1 fruit fly cellular context compared by ENCODE assay signal in the genomic region with DNA sequence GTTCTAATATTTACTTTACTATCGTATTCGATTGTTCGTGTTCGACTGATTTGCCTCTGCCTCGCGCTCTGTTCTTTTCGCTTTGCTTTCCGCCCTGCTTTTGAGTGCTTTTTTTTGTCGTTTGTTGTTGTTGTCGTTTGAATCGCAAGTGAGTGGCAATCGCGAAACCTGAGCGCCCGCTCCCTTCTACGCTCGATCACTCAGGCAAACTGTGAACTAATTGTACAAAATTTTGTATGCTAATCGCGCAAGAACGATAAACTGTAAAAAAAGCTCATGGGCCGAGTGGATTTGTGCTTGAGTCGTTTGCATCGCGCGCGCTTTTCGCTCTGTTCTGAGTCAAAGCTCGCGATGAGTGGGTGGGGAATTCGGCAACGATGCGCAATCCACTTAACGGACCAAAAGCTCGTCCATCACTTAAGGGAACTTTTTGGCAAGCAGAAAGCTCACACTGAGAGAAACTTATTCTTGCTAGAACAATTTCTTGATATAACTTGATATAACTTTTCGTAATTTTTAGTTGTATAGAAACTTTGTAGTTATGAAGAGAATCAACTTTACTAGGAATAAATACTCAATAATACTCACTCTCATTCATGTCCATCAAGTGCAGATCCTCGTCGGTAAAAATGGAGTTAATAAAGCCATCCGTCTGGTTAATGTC.
TF ChIP-seq lines count a peak whose summit lies in the region.

No protein-coding gene starts in this region.

TF ChIP-seq in whole organism, embryonic, 481 proteins besides CTCF, POLR2A, EP300 and RAD21 (continued from another document and continues in another):
- TF ChIP-seq CG17186 (GFP tag; optimal IDR thresholded peaks at IDR 0.05; lab: Kevin White, UChicago) (no peak), Drgx (GFP tag; IDR thresholded peaks at IDR 0.05; lab: Robert Waterston, UW) (no peak), Hey (tag; optimal IDR thresholded peaks at IDR 0.05; lab: Kevin White, UChicago) (peak; percentile 80), phol (tag; optimal IDR thresholded peaks at IDR 0.05; lab: Kevin White, UChicago) (no peak), pros (GFP tag; optimal IDR thresholded peaks at IDR 0.05; lab: Kevin White, UChicago) (no peak), CG9932 (GFP tag; IDR thresholded peaks at IDR 0.05; lab: Robert Waterston, UW) (peak; percentile 67), Vsx1 (GFP tag; optimal IDR thresholded peaks at IDR 0.05; lab: Kevin White, UChicago) (no peak), CG32532 (GFP tag; IDR thresholded peaks at IDR 0.05; lab: Robert Waterston, UW) (peak; percentile 71), Nf-YB (GFP tag; optimal IDR thresholded peaks at IDR 0.05; lab: Kevin White, UChicago) (no peak), CG16863 (GFP tag; optimal IDR thresholded peaks at IDR 0.05; lab: Kevin White, UChicago) (no peak), tll (GFP tag; optimal IDR thresholded peaks at IDR 0.05; lab: Kevin White, UChicago) (no peak), exex (tag; optimal IDR thresholded peaks at IDR 0.05; lab: Kevin White, UChicago) (peak; percentile 71), Dref (GFP tag; IDR thresholded peaks at IDR 0.05; lab: Robert Waterston, UW) (no peak), CG13287 (GFP tag; IDR thresholded peaks at IDR 0.05; lab: Robert Waterston, UW; ENCODE audit: partially characterized antibody) (peak; percentile 36; the same call in 1 of the 2 replicates), wek (GFP tag; optimal IDR thresholded peaks at IDR 0.05; lab: Kevin White, UChicago) (no peak), lola (GFP tag; optimal IDR thresholded peaks at IDR 0.05; lab: Kevin White, UChicago) (no peak), CG10274 (GFP tag; optimal IDR thresholded peaks at IDR 0.05; lab: Kevin White, UChicago) (no peak), Doc3 (GFP tag; IDR thresholded peaks at IDR 0.05; lab: Robert Waterston, UW; ENCODE audit: partially characterized antibody) (no peak), mld (GFP tag; IDR thresholded peaks at IDR 0.05; lab: Robert Waterston, UW; ENCODE audit: partially characterized antibody) (0 out of 3 replicates have a peak, but pooled peaks have one; percentile 40), MBD-R2 (GFP tag; IDR thresholded peaks at IDR 0.05; lab: Robert Waterston, UW) (no peak; the same call in 1 of the 2 replicates), CG5245 (GFP tag; optimal IDR thresholded peaks at IDR 0.05; lab: Kevin White, UChicago) (no peak), CG4404 (GFP tag; IDR thresholded peaks at IDR 0.05; lab: Robert Waterston, UW) (no peak), CG13424 (tag; optimal IDR thresholded peaks at IDR 0.05; lab: Kevin White, UChicago) (peak; percentile 21), CG10565 (GFP tag; optimal IDR thresholded peaks at IDR 0.05; lab: Kevin White, UChicago) (no peak), CG2120 (GFP tag; optimal IDR thresholded peaks at IDR 0.05; lab: Kevin White, UChicago) (peak; percentile 70), dati (GFP tag; IDR thresholded peaks at IDR 0.05; lab: Robert Waterston, UW) (no peak), CG3847 (GFP tag; IDR thresholded peaks at IDR 0.05; lab: Robert Waterston, UW) (no peak), gcm2 (GFP tag; optimal IDR thresholded peaks at IDR 0.05; lab: Kevin White, UChicago) (no peak), dmrt11E (tag; optimal IDR thresholded peaks at IDR 0.05; lab: Kevin White, UChicago) (no peak), CG17328 (GFP tag; IDR thresholded peaks at IDR 0.05; lab: Robert Waterston, UW) (no peak), ham (GFP tag; IDR thresholded peaks at IDR 0.05; lab: Robert Waterston, UW) (no peak), salm (tag; optimal IDR thresholded peaks at IDR 0.05; lab: Kevin White, UChicago) (no peak), NfI (GFP tag; optimal IDR thresholded peaks at IDR 0.05; lab: Kevin White, UChicago) (peak; percentile 4), kni (GFP tag; optimal IDR thresholded peaks at IDR 0.05; lab: Kevin White, UChicago) (no peak), Dek (tag; optimal IDR thresholded peaks at IDR 0.05; lab: Kevin White, UChicago) (peak; percentile 13), CG34422 (GFP tag; IDR thresholded peaks at IDR 0.05; lab: Robert Waterston, UW) (peak; percentile 12; the same call in 1 of the 3 replicates), disco-r (GFP tag; optimal IDR thresholded peaks at IDR 0.05; lab: Kevin White, UChicago) (no peak), Atf-2 (GFP tag; optimal IDR thresholded peaks at IDR 0.05; lab: Kevin White, UChicago) (no peak), Trl (optimal IDR thresholded peaks at IDR 0.05; lab: Kevin White, UChicago) (no peak), Trl (GFP tag; optimal IDR thresholded peaks at IDR 0.05; lab: Kevin White, UChicago) (no peak), sens-2 (GFP tag; IDR thresholded peaks at IDR 0.05; lab: Robert Waterston, UW) (no peak), cato (GFP tag; optimal IDR thresholded peaks at IDR 0.05; lab: Kevin White, UChicago; ENCODE audit: borderline replicate concordance) (no peak), zfh2 (GFP tag; optimal IDR thresholded peaks at IDR 0.05; lab: Kevin White, UChicago) (peak; percentile 28), CG12299 (tag; optimal IDR thresholded peaks at IDR 0.05; lab: Kevin White, UChicago) (no peak), MTF-1 (GFP tag; optimal IDR thresholded peaks at IDR 0.05; lab: Kevin White, UChicago; ENCODE audit: borderline replicate concordance) (no peak), eyg (GFP tag; optimal IDR thresholded peaks at IDR 0.05; lab: Kevin White, UChicago) (no peak), br (optimal IDR thresholded peaks at IDR 0.05; lab: Kevin White, UChicago) (no peak), B-H1 (GFP tag; IDR thresholded peaks at IDR 0.05; lab: Robert Waterston, UW) (no peak), CG1603 (tag; optimal IDR thresholded peaks at IDR 0.05; lab: Kevin White, UChicago) (peak; percentile 34), hkb (optimal IDR thresholded peaks at IDR 0.05; lab: Kevin White, UChicago) (no peak), hkb (GFP tag; IDR thresholded peaks at IDR 0.05; lab: Robert Waterston, UW) (0 out of 2 replicates have a peak, but pooled peaks have one; percentile 42), H15 (GFP tag; IDR thresholded peaks at IDR 0.05; lab: Robert Waterston, UW) (no peak), repo (GFP tag; optimal IDR thresholded peaks at IDR 0.05; lab: Kevin White, UChicago) (no peak), pita (GFP tag; optimal IDR thresholded peaks at IDR 0.05; lab: Kevin White, UChicago) (no peak), slou (GFP tag; optimal IDR thresholded peaks at IDR 0.05; lab: Kevin White, UChicago) (no peak), CG18011 (GFP tag; optimal IDR thresholded peaks at IDR 0.05; lab: Kevin White, UChicago) (no peak), CG7963 (GFP tag; IDR thresholded peaks at IDR 0.05; lab: Robert Waterston, UW; ENCODE audit: partially characterized antibody) (no peak), CG11695 (GFP tag; IDR thresholded peaks at IDR 0.05; lab: Robert Waterston, UW) (peak; percentile 47; the same call in 1 of the 3 replicates), Doc2 (GFP tag; IDR thresholded peaks at IDR 0.05; lab: Robert Waterston, UW) (no peak), chn (GFP tag; optimal IDR thresholded peaks at IDR 0.05; lab: Kevin White, UChicago) (no peak), GATAe (GFP tag; conservative IDR thresholded peaks at IDR 0.05; lab: Robert Waterston, UW) (no peak), Ssrp (tag; optimal IDR thresholded peaks at IDR 0.05; lab: Kevin White, UChicago) (no peak), CG3163 (GFP tag; optimal IDR thresholded peaks at IDR 0.05; lab: Kevin White, UChicago) (no peak), CG5953 (GFP tag; IDR thresholded peaks at IDR 0.05; lab: Robert Waterston, UW) (no peak), CG10979 (tag; optimal IDR thresholded peaks at IDR 0.05; lab: Kevin White, UChicago) (peak; percentile 3), Dip2 (GFP tag; IDR thresholded peaks at IDR 0.05; lab: Robert Waterston, UW) (no peak), btn (GFP tag; optimal IDR thresholded peaks at IDR 0.05; lab: Kevin White, UChicago) (no peak), CG18619 (GFP tag; optimal IDR thresholded peaks at IDR 0.05; lab: Kevin White, UChicago) (no peak), Eip74EF (GFP tag; optimal IDR thresholded peaks at IDR 0.05; lab: Kevin White, UChicago) (no peak), Elba2 (GFP tag; optimal IDR thresholded peaks at IDR 0.05; lab: Kevin White, UChicago) (no peak), CG11247 (GFP tag; IDR thresholded peaks at IDR 0.05; lab: Robert Waterston, UW) (no peak), lilli (GFP tag; optimal IDR thresholded peaks at IDR 0.05; lab: Kevin White, UChicago) (peak; percentile 34), gsb-n (tag; optimal IDR thresholded peaks at IDR 0.05; lab: Kevin White, UChicago) (no peak), CG2129 (GFP tag; IDR thresholded peaks at IDR 0.05; lab: Robert Waterston, UW; ENCODE audit: partially characterized antibody) (no peak), Aef1 (GFP tag; IDR thresholded peaks at IDR 0.05; lab: Robert Waterston, UW) (no peak), CG15269 (tag; optimal IDR thresholded peaks at IDR 0.05; lab: Kevin White, UChicago) (peak; percentile 34), peb (GFP tag; IDR thresholded peaks at IDR 0.05; lab: Robert Waterston, UW) (no peak), Hr39 (optimal IDR thresholded peaks at IDR 0.05; lab: Kevin White, UChicago) (no peak), HLH54F (GFP tag; optimal IDR thresholded peaks at IDR 0.05; lab: Kevin White, UChicago) (peak; percentile 21), lbe (GFP tag; optimal IDR thresholded peaks at IDR 0.05; lab: Kevin White, UChicago) (peak; percentile 1), CG4360 (GFP tag; IDR thresholded peaks at IDR 0.05; lab: Robert Waterston, UW) (0 out of 2 replicates have a peak, but pooled peaks have one; percentile 37), Spps (tag; optimal IDR thresholded peaks at IDR 0.05; lab: Kevin White, UChicago) (no peak), CG30403 (GFP tag; optimal IDR thresholded peaks at IDR 0.05; lab: Kevin White, UChicago) (peak; percentile 22), CG2875 (GFP tag; optimal IDR thresholded peaks at IDR 0.05; lab: Kevin White, UChicago) (no peak), CG10462 (GFP tag; optimal IDR thresholded peaks at IDR 0.05; lab: Kevin White, UChicago) (no peak), BEAF-32 (GFP tag; optimal IDR thresholded peaks at IDR 0.05; lab: Kevin White, UChicago) (no peak), corto (GFP tag; optimal IDR thresholded peaks at IDR 0.05; lab: Kevin White, UChicago) (peak; percentile 44), Sin3A (optimal IDR thresholded peaks at IDR 0.05; lab: Kevin White, UChicago) (no peak), CG12391 (tag; optimal IDR thresholded peaks at IDR 0.05; lab: Kevin White, UChicago) (peak; percentile 11), tx (GFP tag; optimal IDR thresholded peaks at IDR 0.05; lab: Kevin White, UChicago) (peak; percentile 2), CG17612 (GFP tag; IDR thresholded peaks at IDR 0.05; lab: Robert Waterston, UW) (no peak), CG11560 (tag; IDR thresholded peaks at IDR 0.05; lab: Robert Waterston, UW) (no peak), sim (GFP tag; IDR thresholded peaks at IDR 0.05; lab: Robert Waterston, UW) (no peak), CoRest (tag; optimal IDR thresholded peaks at IDR 0.05; lab: Kevin White, UChicago) (peak; percentile 3), knrl (GFP tag; IDR thresholded peaks at IDR 0.05; lab: Robert Waterston, UW; ENCODE audit: partially characterized antibody) (no peak), Bgb (GFP tag; IDR thresholded peaks at IDR 0.05; lab: Robert Waterston, UW; ENCODE audit: partially characterized antibody) (peak; percentile 71; the same call in 1 of the 2 replicates), ash1 (GFP tag; optimal IDR thresholded peaks at IDR 0.05; lab: Kevin White, UChicago) (no peak), gsb (GFP tag; IDR thresholded peaks at IDR 0.05; lab: Robert Waterston, UW) (no peak), vnd (GFP tag; IDR thresholded peaks at IDR 0.05; lab: Robert Waterston, UW; ENCODE audit: partially characterized antibody) (no peak), CG7357 (GFP tag; IDR thresholded peaks at IDR 0.05; lab: Robert Waterston, UW) (no peak), danr (GFP tag; IDR thresholded peaks at IDR 0.05; lab: Robert Waterston, UW) (no peak), stc (GFP tag; IDR thresholded peaks at IDR 0.05; lab: Robert Waterston, UW) (no peak; the same call in 1 of the 2 replicates), CG18476 (GFP tag; optimal IDR thresholded peaks at IDR 0.05; lab: Kevin White, UChicago) (no peak), mirr (GFP tag; optimal IDR thresholded peaks at IDR 0.05; lab: Kevin White, UChicago) (no peak), unpg (GFP tag; optimal IDR thresholded peaks at IDR 0.05; lab: Kevin White, UChicago) (peak; percentile 57), grau (tag; optimal IDR thresholded peaks at IDR 0.05; lab: Kevin White, UChicago) (peak; percentile 51), CG17568 (GFP tag; optimal IDR thresholded peaks at IDR 0.05; lab: Kevin White, UChicago) (no peak), row (GFP tag; IDR thresholded peaks at IDR 0.05; lab: Robert Waterston, UW) (peak; percentile 64; the same call in 2 of the 3 replicates), CG13894 (tag; optimal IDR thresholded peaks at IDR 0.05; lab: Kevin White, UChicago) (no peak), so (GFP tag; IDR thresholded peaks at IDR 0.05; lab: Robert Waterston, UW) (no peak), CG18599 (GFP tag; optimal IDR thresholded peaks at IDR 0.05; lab: Kevin White, UChicago) (peak; percentile 57), Sox100B (GFP tag; optimal IDR thresholded peaks at IDR 0.05; lab: Kevin White, UChicago) (no peak), CG8944 (GFP tag; optimal IDR thresholded peaks at IDR 0.05; lab: Kevin White, UChicago) (no peak), CG12155 (GFP tag; optimal IDR thresholded peaks at IDR 0.05; lab: Kevin White, UChicago) (peak; percentile 25), sc (optimal IDR thresholded peaks at IDR 0.05; lab: Kevin White, UChicago) (no peak), sc (GFP tag; optimal IDR thresholded peaks at IDR 0.05; lab: Kevin White, UChicago) (no peak), CG14667 (GFP tag; IDR thresholded peaks at IDR 0.05; lab: Robert Waterston, UW) (no peak), CG3281 (GFP tag; optimal IDR thresholded peaks at IDR 0.05; lab: Kevin White, UChicago) (peak; percentile 56), CG12659 (GFP tag; optimal IDR thresholded peaks at IDR 0.05; lab: Kevin White, UChicago) (peak; percentile 26), CG32772 (GFP tag; IDR thresholded peaks at IDR 0.05; lab: Robert Waterston, UW) (no peak), CG4282 (GFP tag; optimal IDR thresholded peaks at IDR 0.05; lab: Kevin White, UChicago) (no peak), run (tag; optimal IDR thresholded peaks at IDR 0.05; lab: Kevin White, UChicago) (no peak), CG8924 (tag; optimal IDR thresholded peaks at IDR 0.05; lab: Kevin White, UChicago) (no peak), ato (GFP tag; IDR thresholded peaks at IDR 0.05; lab: Robert Waterston, UW; ENCODE audit: partially characterized antibody) (no peak), scrt (GFP tag; optimal IDR thresholded peaks at IDR 0.05; lab: Kevin White, UChicago) (no peak), aop (GFP tag; IDR thresholded peaks at IDR 0.05; lab: Robert Waterston, UW) (no peak), CG15073 (GFP tag; optimal IDR thresholded peaks at IDR 0.05; lab: Kevin White, UChicago) (no peak)
